Fruit fly (Drosophila melanogaster): ENCODE results near the gene CG13358.

CG13358 gene

DNA sequence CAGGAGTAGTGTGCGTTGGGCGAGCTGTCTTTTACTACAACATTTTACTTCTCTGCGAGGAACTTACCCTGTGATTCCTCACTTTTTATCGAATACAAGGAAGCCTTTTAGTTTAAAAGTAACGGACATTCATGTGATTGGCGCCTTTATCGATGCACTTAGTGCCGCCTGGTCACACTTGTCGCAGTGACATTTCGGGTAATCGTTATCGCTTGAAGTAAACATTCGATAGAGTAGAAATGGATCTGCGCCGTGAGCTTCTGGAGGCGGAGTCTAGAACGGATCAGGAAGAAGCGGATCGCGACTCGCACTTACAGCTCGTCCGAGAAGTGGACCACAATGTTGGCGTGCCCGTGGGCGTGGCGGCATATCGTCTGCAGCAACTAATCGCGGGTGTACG is 11.8 kb downstream of the CG13358 start, which contains the start of gene CG16989 (continued):
- no peak for TF ChIP-seq CG15011 (GFP tag; optimal IDR thresholded peaks at IDR 0.05)
- peak; percentile 95 for TF ChIP-seq CG11560 (tag; IDR thresholded peaks at IDR 0.05)
- peak; percentile 74 for TF ChIP-seq pzg (GFP tag; optimal IDR thresholded peaks at IDR 0.05)
- no peak for TF ChIP-seq Ptx1 (GFP tag; IDR thresholded peaks at IDR 0.05)
- TF ChIP-seq NC2β (GFP tag; optimal IDR thresholded peaks at IDR 0.05), result no peak
- TF ChIP-seq fd96Cb (tag; optimal IDR thresholded peaks at IDR 0.05), result no peak
- no peak for TF ChIP-seq D19A (tag; optimal IDR thresholded peaks at IDR 0.05)
- no peak for TF ChIP-seq CG8944 (GFP tag; optimal IDR thresholded peaks at IDR 0.05)
- TF ChIP-seq CG9727 (GFP tag; optimal IDR thresholded peaks at IDR 0.05), result no peak
- TF ChIP-seq B-H2 (GFP tag; optimal IDR thresholded peaks at IDR 0.05), result no peak
- no peak for TF ChIP-seq Ada2b (GFP tag; IDR thresholded peaks at IDR 0.05)
- 0 out of 3 replicates have a peak, but pooled peaks have one; percentile 29 for TF ChIP-seq zen2 (GFP tag; IDR thresholded peaks at IDR 0.05; ENCODE audit: partially characterized antibody)
- no peak for TF ChIP-seq eyg (GFP tag; optimal IDR thresholded peaks at IDR 0.05)
- peak; percentile 60 for TF ChIP-seq CG13287 (GFP tag; IDR thresholded peaks at IDR 0.05; ENCODE audit: partially characterized antibody)
- TF ChIP-seq Bgb (GFP tag; IDR thresholded peaks at IDR 0.05; ENCODE audit: partially characterized antibody), result peak; percentile 57
- TF ChIP-seq PHDP (tag; optimal IDR thresholded peaks at IDR 0.05), result no peak
- no peak for TF ChIP-seq CG7556 (GFP tag; optimal IDR thresholded peaks at IDR 0.05)
- no peak for TF ChIP-seq Asciz (GFP tag; optimal IDR thresholded peaks at IDR 0.05)
- no peak for TF ChIP-seq CG10147 (GFP tag; optimal IDR thresholded peaks at IDR 0.05)
- TF ChIP-seq sob (GFP tag; IDR thresholded peaks at IDR 0.05), result no peak
- TF ChIP-seq sc (optimal IDR thresholded peaks at IDR 0.05), result no peak
- no peak for TF ChIP-seq sc (GFP tag; optimal IDR thresholded peaks at IDR 0.05)
- TF ChIP-seq ems (GFP tag; optimal IDR thresholded peaks at IDR 0.05), result no peak
- no peak for TF ChIP-seq abd-A (tag; optimal IDR thresholded peaks at IDR 0.05)
- TF ChIP-seq Pdp1 (GFP tag; optimal IDR thresholded peaks at IDR 0.05), result no peak
- no peak for TF ChIP-seq nau (GFP tag; optimal IDR thresholded peaks at IDR 0.05)
- no peak for TF ChIP-seq cato (GFP tag; optimal IDR thresholded peaks at IDR 0.05; ENCODE audit: borderline replicate concordance)
- peak; percentile 51 for TF ChIP-seq CG13624 (GFP tag; optimal IDR thresholded peaks at IDR 0.05)
- TF ChIP-seq CG5245 (GFP tag; optimal IDR thresholded peaks at IDR 0.05), result no peak
- TF ChIP-seq CG6272 (GFP tag; IDR thresholded peaks at IDR 0.05), result no peak
- TF ChIP-seq HLH4C (GFP tag; IDR thresholded peaks at IDR 0.05; ENCODE audit: partially characterized antibody), result peak; percentile 63
- no peak for TF ChIP-seq CG4328 (GFP tag; optimal IDR thresholded peaks at IDR 0.05)
- no peak for TF ChIP-seq Fer3 (tag; optimal IDR thresholded peaks at IDR 0.05)
- TF ChIP-seq crp (GFP tag; optimal IDR thresholded peaks at IDR 0.05), result no peak
- no peak for TF ChIP-seq CG8290 (GFP tag; optimal IDR thresholded peaks at IDR 0.05)
- no peak for TF ChIP-seq CG8290 (tag; optimal IDR thresholded peaks at IDR 0.05)
- TF ChIP-seq HmgZ (tag; optimal IDR thresholded peaks at IDR 0.05), result peak; percentile 35
- no peak for TF ChIP-seq bigmax (GFP tag; optimal IDR thresholded peaks at IDR 0.05)
- no peak for TF ChIP-seq psq (GFP tag; optimal IDR thresholded peaks at IDR 0.05)
- no peak for TF ChIP-seq p53 (GFP tag; optimal IDR thresholded peaks at IDR 0.05)
- peak; percentile 98 for TF ChIP-seq Myb (GFP tag; optimal IDR thresholded peaks at IDR 0.05)
- no peak for TF ChIP-seq tio (GFP tag; optimal IDR thresholded peaks at IDR 0.05)
- TF ChIP-seq CG12942 (GFP tag; optimal IDR thresholded peaks at IDR 0.05), result no peak
- TF ChIP-seq CG10267 (tag; optimal IDR thresholded peaks at IDR 0.05), result peak; percentile 34
- no peak; the same call in 1 of the 2 replicates for TF ChIP-seq CG3847 (GFP tag; IDR thresholded peaks at IDR 0.05)
- TF ChIP-seq CG2199 (GFP tag; IDR thresholded peaks at IDR 0.05), result no peak
- TF ChIP-seq Blimp-1 (GFP tag; optimal IDR thresholded peaks at IDR 0.05), result no peak
- no peak for TF ChIP-seq exex (tag; optimal IDR thresholded peaks at IDR 0.05)
- TF ChIP-seq CG10462 (GFP tag; optimal IDR thresholded peaks at IDR 0.05), result no peak
- peak; percentile 62 for TF ChIP-seq Sry-δ (GFP tag; optimal IDR thresholded peaks at IDR 0.05)
- TF ChIP-seq H2.0 (GFP tag; IDR thresholded peaks at IDR 0.05), result no peak
- TF ChIP-seq peb (GFP tag; IDR thresholded peaks at IDR 0.05), result no peak

Data from whole organism, embryonic.